Fruit fly (Drosophila melanogaster) whole organism, wandering third instar larva: ENCODE measurements around the gene CG14958.

Experiments used
- Abd-B ChIP-seq: fragments of >200 bp; optimal IDR thresholded peaks from 2 replicates; lab custom pipeline; 2017; ENCODE audit warnings: missing biosample characterization, missing genetic modification characterization
- CG32264 ChIP-seq: fragments of 200-800 bp; sonication (Bioruptor generic); optimal IDR thresholded peaks from 2 replicates; lab custom pipeline; 2016; ENCODE audit warnings: missing biosample characterization, missing genetic modification characterization
- CG9705 ChIP-seq: fragments of 200-800 bp; sonication (Bioruptor generic); optimal IDR thresholded peaks from 2 replicates; lab custom pipeline; 2018; ENCODE audit warnings: missing biosample characterization, mild to moderate bottlenecking, missing genetic modification characterization
- CrebA ChIP-seq: fragments of 200-800 bp; sonication (Bioruptor generic); optimal IDR thresholded peaks from 2 replicates; lab custom pipeline; 2016; ENCODE audit warnings: missing biosample characterization, mild to moderate bottlenecking, missing genetic modification characterization, borderline replicate concordance
- Dfd ChIP-seq: fragments of >200 bp; optimal IDR thresholded peaks from 2 replicates; lab custom pipeline; 2017; ENCODE audit warnings: missing biosample characterization, missing genetic modification characterization
- Dif ChIP-seq: fragments of 200-275, 200-300 bp; sonication (Bioruptor generic); optimal IDR thresholded peaks from 2 replicates; lab custom pipeline; 2018; ENCODE audit warnings: missing biosample characterization, missing genetic modification characterization; ENCODE audit not compliant: partially characterized antibody
- GATAd ChIP-seq: sonication (Bioruptor generic); optimal IDR thresholded peaks from 2 replicates; lab custom pipeline; 2016; ENCODE audit warnings: missing biosample characterization, missing genetic modification characterization
- HLH106 ChIP-seq: fragments of 200-800 bp; optimal IDR thresholded peaks from 3 replicates; lab custom pipeline; 2019; ENCODE audit warnings: missing biosample characterization, mild to moderate bottlenecking, missing genetic modification characterization, moderate library complexity
- Hnf4 ChIP-seq: fragments of 200-800 bp; sonication (Bioruptor generic); optimal IDR thresholded peaks from 2 replicates; lab custom pipeline; 2016; ENCODE audit warnings: missing biosample characterization, mild to moderate bottlenecking, missing genetic modification characterization
- Hr78 ChIP-seq: fragments of >200 bp; optimal IDR thresholded peaks from 2 replicates; lab custom pipeline; 2017; ENCODE audit warnings: missing biosample characterization, missing genetic modification characterization
- Hr83 ChIP-seq: fragments of 200-300 bp; sonication (Bioruptor generic); optimal IDR thresholded peaks from 2 replicates; lab custom pipeline; 2016; ENCODE audit warnings: missing biosample characterization, mild to moderate bottlenecking, missing genetic modification characterization, moderate library complexity; ENCODE audit not compliant: poor library complexity, severe bottlenecking
- Jra ChIP-seq: sonication (Bioruptor generic); optimal IDR thresholded peaks from 2 replicates; lab custom pipeline; 2016; ENCODE audit warnings: missing biosample characterization, missing genetic modification characterization
- Mio ChIP-seq: sonication (Bioruptor generic); optimal IDR thresholded peaks from 2 replicates; lab custom pipeline; 2016; ENCODE audit warnings: missing biosample characterization, missing genetic modification characterization
- Myc ChIP-seq: fragments of >200 bp; optimal IDR thresholded peaks from 2 replicates; lab custom pipeline; 2017
- N ChIP-seq: fragments of >200 bp; optimal IDR thresholded peaks from 2 replicates; lab custom pipeline; 2018; ENCODE audit warnings: missing biosample characterization, missing external identifiers, missing genetic modification characterization
- OdsH ChIP-seq: fragments of 200-800 bp; sonication (Bioruptor generic); optimal IDR thresholded peaks from 2 replicates; lab custom pipeline; 2016; ENCODE audit warnings: missing biosample characterization, mild to moderate bottlenecking, missing genetic modification characterization
- Rel ChIP-seq, 2 experiments: fragments of 200-800 bp; sonication (Bioruptor generic) in 1 of 2; optimal IDR thresholded peaks; 2 replicates in 1 of 2; 3 replicates in 1 of 2; lab custom pipeline; 2016 to 2019; ENCODE audit warnings: mild to moderate bottlenecking in 2 of 2, missing biosample characterization in 2 of 2, missing genetic modification characterization in 2 of 2, moderate library complexity in 1 of 2
- Sp1 ChIP-seq: fragments of 200-800 bp; sonication (Bioruptor generic); optimal IDR thresholded peaks from 3 replicates; lab custom pipeline; 2019; ENCODE audit warnings: missing biosample characterization, mild to moderate bottlenecking, missing genetic modification characterization, moderate library complexity
- Vsx2 ChIP-seq: fragments of 200-300, 225-300 bp; sonication (Bioruptor generic); optimal IDR thresholded peaks from 2 replicates; lab custom pipeline; 2018; ENCODE audit warnings: missing biosample characterization, missing genetic modification characterization; ENCODE audit not compliant: partially characterized antibody
- br ChIP-seq: fragments of 200-800 bp; sonication (Bioruptor generic); optimal IDR thresholded peaks from 2 replicates; lab custom pipeline; 2016; ENCODE audit warnings: missing biosample characterization, missing genetic modification characterization
- brk ChIP-seq: fragments of 200-800 bp; sonication (Bioruptor generic); optimal IDR thresholded peaks from 2 replicates; lab custom pipeline; 2016; ENCODE audit warnings: missing biosample characterization, mild to moderate bottlenecking, missing genetic modification characterization
- dl ChIP-seq, 2 experiments: fragments of 175-275, 200-275 bp in 1 of 2; fragments of 200-275 bp in 1 of 2; sonication (Bioruptor generic); optimal IDR thresholded peaks; lab custom pipeline; 2018; ENCODE audit warnings: mild to moderate bottlenecking in 2 of 2, missing biosample characterization in 2 of 2, missing genetic modification characterization in 2 of 2, moderate library complexity in 2 of 2; ENCODE audit not compliant: partially characterized antibody in 2 of 2, insufficient read depth in 1 of 2
- dmrt93B ChIP-seq: fragments of 200-800 bp; sonication (Bioruptor generic); optimal IDR thresholded peaks from 2 replicates; lab custom pipeline; 2018; ENCODE audit warnings: missing biosample characterization, mild to moderate bottlenecking, missing genetic modification characterization
- dsf ChIP-seq: sonication (Bioruptor generic); optimal IDR thresholded peaks from 2 replicates; lab custom pipeline; 2016; ENCODE audit warnings: missing biosample characterization, missing genetic modification characterization, borderline replicate concordance
- ey ChIP-seq: fragments of 200-800 bp; sonication (Bioruptor generic); optimal IDR thresholded peaks from 2 replicates; lab custom pipeline; 2016; ENCODE audit warnings: missing biosample characterization, missing genetic modification characterization
- foxo ChIP-seq, 2 experiments: fragments of 200-800 bp; sonication (Bioruptor generic); optimal IDR thresholded peaks; 2 replicates in 1 of 2; 3 replicates in 1 of 2; lab custom pipeline; 2016 to 2017; ENCODE audit warnings: missing biosample characterization in 2 of 2, missing genetic modification characterization in 2 of 2
- fru ChIP-seq: fragments of 200-800 bp; sonication (Bioruptor generic); optimal IDR thresholded peaks from 3 replicates; lab custom pipeline; 2016; ENCODE audit warnings: missing biosample characterization, mild to moderate bottlenecking, missing genetic modification characterization
- h ChIP-seq: fragments of 200-800 bp; sonication (Bioruptor generic); optimal IDR thresholded peaks from 3 replicates; lab custom pipeline; 2016; ENCODE audit warnings: missing biosample characterization, mild to moderate bottlenecking, missing genetic modification characterization
- jim ChIP-seq: fragments of 175-275, 200-325 bp; sonication (Bioruptor generic); optimal IDR thresholded peaks from 2 replicates; lab custom pipeline; 2016; ENCODE audit warnings: missing biosample characterization, mild to moderate bottlenecking, missing genetic modification characterization
- lola ChIP-seq: fragments of >200 bp; optimal IDR thresholded peaks from 2 replicates; lab custom pipeline; 2017; ENCODE audit warnings: missing biosample characterization, missing genetic modification characterization
- pan ChIP-seq: fragments of >200 bp; optimal IDR thresholded peaks from 2 replicates; lab custom pipeline; 2017
- psq ChIP-seq: fragments of 200-800 bp; sonication (Bioruptor generic); optimal IDR thresholded peaks from 3 replicates; lab custom pipeline; 2017; ENCODE audit warnings: missing biosample characterization, mild to moderate bottlenecking, missing genetic modification characterization, moderate library complexity
- rgr ChIP-seq: fragments of 200-800 bp; sonication (Bioruptor generic); optimal IDR thresholded peaks from 3 replicates; lab custom pipeline; 2016; ENCODE audit warnings: missing biosample characterization, mild to moderate bottlenecking, missing genetic modification characterization
- sage ChIP-seq: fragments of 200-800 bp; sonication (Bioruptor generic); optimal IDR thresholded peaks from 2 replicates; lab custom pipeline; 2016; ENCODE audit warnings: missing biosample characterization, mild to moderate bottlenecking, missing genetic modification characterization
- sv ChIP-seq: fragments of 200-800 bp; sonication (Bioruptor generic); optimal IDR thresholded peaks from 3 replicates; lab custom pipeline; 2016; ENCODE audit warnings: missing biosample characterization, missing genetic modification characterization
- tai ChIP-seq: sonication (Bioruptor generic); optimal IDR thresholded peaks from 2 replicates; lab custom pipeline; 2016; ENCODE audit warnings: missing biosample characterization, missing genetic modification characterization
- usp ChIP-seq: fragments of >200 bp; optimal IDR thresholded peaks from 2 replicates; lab custom pipeline; 2017; ENCODE audit warnings: missing biosample characterization, missing genetic modification characterization
- woc ChIP-seq: sonication (Bioruptor generic); optimal IDR thresholded peaks from 2 replicates; lab custom pipeline; 2016; ENCODE audit warnings: missing biosample characterization, mild to moderate bottlenecking, missing genetic modification characterization

Gene CG14958

dm6 chr3L:3239785-3240596, 50.2 kb downstream of the CG14958 start:
- TF ChIP-seq psq (GFP tag; lab: Kevin White, UChicago) (peak; percentile 89), Hr78 (GFP tag; lab: Kevin White, UChicago) (no peak), Jra (peak; percentile 23), h (GFP tag; lab: Kevin White, UChicago) (peak; percentile 57), foxo (GFP tag; optimal IDR thresholded peaks at IDR 0.05; lab: Kevin White, UChicago) (peak in 1 of 2 experiments; percentile 69), Abd-B (GFP tag; lab: Kevin White, UChicago) (no peak), usp (GFP tag; lab: Kevin White, UChicago) (no peak), jim (peak; percentile 45), brk (GFP tag; lab: Kevin White, UChicago) (peak; percentile 37), ey (GFP tag; lab: Kevin White, UChicago) (peak; percentile 84), HLH106 (tag; lab: Kevin White, UChicago) (peak; percentile 23), Rel (GFP tag; optimal IDR thresholded peaks at IDR 0.05; lab: Kevin White, UChicago) (peak; percentile 20), Rel (tag; optimal IDR thresholded peaks at IDR 0.05; lab: Kevin White, UChicago) (peak; percentile 76), tai (peak; percentile 60), sv (GFP tag; lab: Kevin White, UChicago) (no peak), dl (GFP tag; optimal IDR thresholded peaks at IDR 0.05; lab: Kevin White, UChicago; ENCODE audit: insufficient read depth in 1 of 2, partially characterized antibody in 2 of 2) (no peak), pan (lab: Kevin White, UChicago) (no peak), rgr (peak; percentile 82), lola (no peak), CrebA (peak; percentile 43), br (GFP tag; lab: Kevin White, UChicago) (peak; percentile 46), N (no peak), fru (GFP tag; lab: Kevin White, UChicago) (peak; percentile 72), dmrt93B (GFP tag; lab: Kevin White, UChicago) (no peak), Dif (no peak), sage (GFP tag; lab: Kevin White, UChicago) (peak; percentile 25), Hr83 (GFP tag; lab: Kevin White, UChicago) (peak; percentile 68), Mio (GFP tag; lab: Kevin White, UChicago) (no peak), Hnf4 (peak; percentile 71), OdsH (GFP tag; lab: Kevin White, UChicago) (peak; percentile 76), dsf (GFP tag; lab: Kevin White, UChicago) (no peak), Vsx2 (GFP tag; lab: Kevin White, UChicago) (no peak), CG9705 (GFP tag; lab: Kevin White, UChicago) (no peak), woc (GFP tag; lab: Kevin White, UChicago) (peak; percentile 30), GATAd (GFP tag; lab: Kevin White, UChicago) (no peak), Myc (lab: Kevin White, UChicago) (no peak), CG32264 (GFP tag; lab: Kevin White, UChicago) (peak; percentile 77), Dfd (no peak), Sp1 (GFP tag; lab: Kevin White, UChicago) (peak; percentile 74)
- TF ChIP-seq, all 38 proteins: peak for 21
